Worm (Caenorhabditis elegans) whole organism, L2 larva: ENCODE measurements around the gene arp-11.

Experiments used
- ZK546.5 ChIP-seq: sonication (generic microtip); optimal IDR thresholded peaks from 2 replicates; lab custom pipeline; 2017; ENCODE audit warnings: missing biosample characterization, missing genetic modification characterization
- crh-2 ChIP-seq: sonication (generic microtip); optimal IDR thresholded peaks from 2 replicates; lab custom pipeline; 2017; ENCODE audit warnings: missing biosample characterization, missing genetic modification characterization

DNA sequence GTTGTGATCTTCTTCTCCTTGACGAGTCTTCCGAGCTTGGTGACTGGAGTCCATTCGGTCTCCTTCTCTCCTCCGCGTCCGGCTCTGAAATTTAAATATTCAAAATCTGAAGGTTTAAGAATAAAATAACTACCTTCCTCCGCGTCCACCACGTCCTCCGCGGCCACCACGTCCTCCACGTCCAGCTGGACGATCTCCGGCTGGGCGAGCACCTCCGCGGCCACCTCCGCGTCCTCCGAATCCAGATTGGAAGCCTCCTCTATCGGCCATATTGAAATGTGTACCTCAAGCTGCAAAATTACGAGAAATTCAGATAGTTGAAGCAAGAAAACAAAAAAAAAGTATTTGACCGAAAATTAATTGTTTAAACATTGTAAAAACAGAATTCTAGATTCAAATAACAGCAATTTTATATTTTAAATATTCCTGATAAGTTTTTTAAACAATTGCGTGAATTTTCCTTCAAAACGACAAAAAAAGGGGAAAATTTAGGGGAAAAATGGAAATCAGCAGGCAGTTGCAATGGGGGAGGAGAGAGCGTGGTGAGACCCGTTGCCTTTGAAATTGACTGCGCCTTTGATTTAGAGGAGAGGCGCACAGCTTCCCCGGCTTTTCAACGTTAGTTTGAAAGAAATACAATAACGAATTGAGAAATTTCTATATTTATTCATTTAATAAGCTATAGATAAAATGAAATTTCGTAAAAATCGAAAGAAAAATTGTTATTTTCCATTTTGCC lies 24.2 kb upstream of the arp-11 start, which contains the start of gene rps-2:
- TF ChIP-seq crh-2 (no peak), ZK546.5 (tag; lab: Kevin White, UChicago) (no peak)
